Worm (Caenorhabditis elegans) whole organism, mixed stage, embryonic: ENCODE measurements around the gene C40A11.2.

ENCODE experiments used
- elt-1 ChIP-seq: sonication (generic microtip); optimal IDR thresholded peaks from 2 replicates; lab custom pipeline; 2017; ENCODE audit warnings: missing genetic modification characterization, mild to moderate bottlenecking, missing compliant biosample characterization, antibody characterized with exemption, moderate library complexity, borderline replicate concordance; ENCODE audit not compliant: insufficient read depth
- flh-1 ChIP-seq: fragments of 200-800 bp; sonication (Bioruptor generic); optimal IDR thresholded peaks from 2 replicates; lab custom pipeline; 2018; ENCODE audit warnings: mild to moderate bottlenecking, missing genetic modification characterization, moderate library complexity, missing compliant biosample characterization
- lsy-2 ChIP-seq: fragments of 150-350 bp; optimal IDR thresholded peaks from 2 replicates; lab custom pipeline; 2014; ENCODE audit warnings: missing biosample characterization, missing genetic modification characterization
- nhr-12 ChIP-seq: fragments of 150-350 bp; optimal IDR thresholded peaks from 2 replicates; lab custom pipeline; 2014; ENCODE audit warnings: missing biosample characterization, missing genetic modification characterization
- nhr-2 ChIP-seq: fragments of 150-350 bp; optimal IDR thresholded peaks from 2 replicates; lab custom pipeline; 2014; ENCODE audit warnings: missing biosample characterization, missing genetic modification characterization
- nhr-237 ChIP-seq: fragments of 150-350 bp; optimal IDR thresholded peaks from 2 replicates; lab custom pipeline; 2014; ENCODE audit warnings: missing biosample characterization, missing genetic modification characterization
- nhr-76 ChIP-seq: sonication (generic microtip); optimal IDR thresholded peaks from 2 replicates; lab custom pipeline; 2017; ENCODE audit warnings: missing biosample characterization, missing genetic modification characterization
- snpc-4 ChIP-seq: fragments of 150-350 bp; optimal IDR thresholded peaks from 2 replicates; lab custom pipeline; 2014; ENCODE audit warnings: missing biosample characterization, missing genetic modification characterization
- unc-62 ChIP-seq: fragments of 150-350 bp; optimal IDR thresholded peaks from 2 replicates; lab custom pipeline; 2014; ENCODE audit warnings: missing biosample characterization, missing genetic modification reagents, missing genetic modification characterization
- ztf-11 ChIP-seq: fragments of 150-350 bp; optimal IDR thresholded peaks from 2 replicates; lab custom pipeline; 2014; ENCODE audit warnings: missing biosample characterization, missing genetic modification characterization

- no peak for TF ChIP-seq elt-1 (tag; lab: Kevin White, UChicago)
- no peak for TF ChIP-seq nhr-12 (tag; lab: Kevin White, UChicago)
- no peak for TF ChIP-seq nhr-76 (tag; lab: Kevin White, UChicago)
- TF ChIP-seq nhr-237 (tag; lab: Kevin White, UChicago), result no peak
- no peak for TF ChIP-seq ztf-11 (tag; lab: Kevin White, UChicago)
- no peak for TF ChIP-seq snpc-4 (tag; lab: Kevin White, UChicago)
- no peak for TF ChIP-seq flh-1
- no peak for TF ChIP-seq nhr-2 (tag; lab: Kevin White, UChicago)
- no peak for TF ChIP-seq unc-62 (GFP tag; lab: Kevin White, UChicago)
- TF ChIP-seq lsy-2 (tag; lab: Kevin White, UChicago), result no peak
These were observed 32.3 kb upstream of the C40A11.2 start for ce11 chrII:2114488-2114887.
